Fruit fly (Drosophila melanogaster) whole organism, wandering third instar larva: ENCODE results near the gene mora.
A peak's percentile ranks its signal among the peaks of the same experiment; 100 is the strongest.

Experiments used
- CG32264 ChIP-seq: fragments of 200-800 bp; sonication (Bioruptor generic); optimal IDR thresholded peaks from 2 replicates; lab custom pipeline; 2016; ENCODE audit warnings: missing biosample characterization, missing genetic modification characterization
- CG9705 ChIP-seq: fragments of 200-800 bp; sonication (Bioruptor generic); optimal IDR thresholded peaks from 2 replicates; lab custom pipeline; 2018; ENCODE audit warnings: missing biosample characterization, mild to moderate bottlenecking, missing genetic modification characterization
- CrebA ChIP-seq: fragments of 200-800 bp; sonication (Bioruptor generic); optimal IDR thresholded peaks from 2 replicates; lab custom pipeline; 2016; ENCODE audit warnings: missing biosample characterization, mild to moderate bottlenecking, missing genetic modification characterization, borderline replicate concordance
- Dfd ChIP-seq: fragments of >200 bp; optimal IDR thresholded peaks from 2 replicates; lab custom pipeline; 2017; ENCODE audit warnings: missing biosample characterization, missing genetic modification characterization
- Dif ChIP-seq: fragments of 200-275, 200-300 bp; sonication (Bioruptor generic); optimal IDR thresholded peaks from 2 replicates; lab custom pipeline; 2018; ENCODE audit warnings: missing biosample characterization, missing genetic modification characterization; ENCODE audit not compliant: partially characterized antibody
- HLH106 ChIP-seq: fragments of 200-800 bp; optimal IDR thresholded peaks from 3 replicates; lab custom pipeline; 2019; ENCODE audit warnings: missing biosample characterization, mild to moderate bottlenecking, missing genetic modification characterization, moderate library complexity
- Hnf4 ChIP-seq: fragments of 200-800 bp; sonication (Bioruptor generic); optimal IDR thresholded peaks from 2 replicates; lab custom pipeline; 2016; ENCODE audit warnings: missing biosample characterization, mild to moderate bottlenecking, missing genetic modification characterization
- Hr78 ChIP-seq: fragments of >200 bp; optimal IDR thresholded peaks from 2 replicates; lab custom pipeline; 2017; ENCODE audit warnings: missing biosample characterization, missing genetic modification characterization
- Hr83 ChIP-seq: fragments of 200-300 bp; sonication (Bioruptor generic); optimal IDR thresholded peaks from 2 replicates; lab custom pipeline; 2016; ENCODE audit warnings: missing biosample characterization, mild to moderate bottlenecking, missing genetic modification characterization, moderate library complexity; ENCODE audit not compliant: poor library complexity, severe bottlenecking
- Jra ChIP-seq: sonication (Bioruptor generic); optimal IDR thresholded peaks from 2 replicates; lab custom pipeline; 2016; ENCODE audit warnings: missing biosample characterization, missing genetic modification characterization
- Mio ChIP-seq: sonication (Bioruptor generic); optimal IDR thresholded peaks from 2 replicates; lab custom pipeline; 2016; ENCODE audit warnings: missing biosample characterization, missing genetic modification characterization
- OdsH ChIP-seq: fragments of 200-800 bp; sonication (Bioruptor generic); optimal IDR thresholded peaks from 2 replicates; lab custom pipeline; 2016; ENCODE audit warnings: missing biosample characterization, mild to moderate bottlenecking, missing genetic modification characterization
- Rel ChIP-seq, 2 experiments: fragments of 200-800 bp; sonication (Bioruptor generic) in 1 of 2; optimal IDR thresholded peaks; 2 replicates in 1 of 2; 3 replicates in 1 of 2; lab custom pipeline; 2016 to 2019; ENCODE audit warnings: mild to moderate bottlenecking in 2 of 2, missing biosample characterization in 2 of 2, missing genetic modification characterization in 2 of 2, moderate library complexity in 1 of 2
- Sp1 ChIP-seq: fragments of 200-800 bp; sonication (Bioruptor generic); optimal IDR thresholded peaks from 3 replicates; lab custom pipeline; 2019; ENCODE audit warnings: missing biosample characterization, mild to moderate bottlenecking, missing genetic modification characterization, moderate library complexity
- Vsx2 ChIP-seq: fragments of 200-300, 225-300 bp; sonication (Bioruptor generic); optimal IDR thresholded peaks from 2 replicates; lab custom pipeline; 2018; ENCODE audit warnings: missing biosample characterization, missing genetic modification characterization; ENCODE audit not compliant: partially characterized antibody
- br ChIP-seq: fragments of 200-800 bp; sonication (Bioruptor generic); optimal IDR thresholded peaks from 2 replicates; lab custom pipeline; 2016; ENCODE audit warnings: missing biosample characterization, missing genetic modification characterization
- brk ChIP-seq: fragments of 200-800 bp; sonication (Bioruptor generic); optimal IDR thresholded peaks from 2 replicates; lab custom pipeline; 2016; ENCODE audit warnings: missing biosample characterization, mild to moderate bottlenecking, missing genetic modification characterization
- dl ChIP-seq, 2 experiments: fragments of 175-275, 200-275 bp in 1 of 2; fragments of 200-275 bp in 1 of 2; sonication (Bioruptor generic); optimal IDR thresholded peaks; lab custom pipeline; 2018; ENCODE audit warnings: mild to moderate bottlenecking in 2 of 2, missing biosample characterization in 2 of 2, missing genetic modification characterization in 2 of 2, moderate library complexity in 2 of 2; ENCODE audit not compliant: partially characterized antibody in 2 of 2, insufficient read depth in 1 of 2
- dmrt93B ChIP-seq: fragments of 200-800 bp; sonication (Bioruptor generic); optimal IDR thresholded peaks from 2 replicates; lab custom pipeline; 2018; ENCODE audit warnings: missing biosample characterization, mild to moderate bottlenecking, missing genetic modification characterization
- dsf ChIP-seq: sonication (Bioruptor generic); optimal IDR thresholded peaks from 2 replicates; lab custom pipeline; 2016; ENCODE audit warnings: missing biosample characterization, missing genetic modification characterization, borderline replicate concordance
- ey ChIP-seq: fragments of 200-800 bp; sonication (Bioruptor generic); optimal IDR thresholded peaks from 2 replicates; lab custom pipeline; 2016; ENCODE audit warnings: missing biosample characterization, missing genetic modification characterization
- foxo ChIP-seq, 2 experiments: fragments of 200-800 bp; sonication (Bioruptor generic); optimal IDR thresholded peaks; 2 replicates in 1 of 2; 3 replicates in 1 of 2; lab custom pipeline; 2016 to 2017; ENCODE audit warnings: missing biosample characterization in 2 of 2, missing genetic modification characterization in 2 of 2
- fru ChIP-seq: fragments of 200-800 bp; sonication (Bioruptor generic); optimal IDR thresholded peaks from 3 replicates; lab custom pipeline; 2016; ENCODE audit warnings: missing biosample characterization, mild to moderate bottlenecking, missing genetic modification characterization
- h ChIP-seq: fragments of 200-800 bp; sonication (Bioruptor generic); optimal IDR thresholded peaks from 3 replicates; lab custom pipeline; 2016; ENCODE audit warnings: missing biosample characterization, mild to moderate bottlenecking, missing genetic modification characterization
- jim ChIP-seq: fragments of 175-275, 200-325 bp; sonication (Bioruptor generic); optimal IDR thresholded peaks from 2 replicates; lab custom pipeline; 2016; ENCODE audit warnings: missing biosample characterization, mild to moderate bottlenecking, missing genetic modification characterization
- lola ChIP-seq: fragments of >200 bp; optimal IDR thresholded peaks from 2 replicates; lab custom pipeline; 2017; ENCODE audit warnings: missing biosample characterization, missing genetic modification characterization
- pan ChIP-seq: fragments of >200 bp; optimal IDR thresholded peaks from 2 replicates; lab custom pipeline; 2017
- psq ChIP-seq: fragments of 200-800 bp; sonication (Bioruptor generic); optimal IDR thresholded peaks from 3 replicates; lab custom pipeline; 2017; ENCODE audit warnings: missing biosample characterization, mild to moderate bottlenecking, missing genetic modification characterization, moderate library complexity
- rgr ChIP-seq: fragments of 200-800 bp; sonication (Bioruptor generic); optimal IDR thresholded peaks from 3 replicates; lab custom pipeline; 2016; ENCODE audit warnings: missing biosample characterization, mild to moderate bottlenecking, missing genetic modification characterization
- sage ChIP-seq: fragments of 200-800 bp; sonication (Bioruptor generic); optimal IDR thresholded peaks from 2 replicates; lab custom pipeline; 2016; ENCODE audit warnings: missing biosample characterization, mild to moderate bottlenecking, missing genetic modification characterization
- sv ChIP-seq: fragments of 200-800 bp; sonication (Bioruptor generic); optimal IDR thresholded peaks from 3 replicates; lab custom pipeline; 2016; ENCODE audit warnings: missing biosample characterization, missing genetic modification characterization
- tai ChIP-seq: sonication (Bioruptor generic); optimal IDR thresholded peaks from 2 replicates; lab custom pipeline; 2016; ENCODE audit warnings: missing biosample characterization, missing genetic modification characterization
- woc ChIP-seq: sonication (Bioruptor generic); optimal IDR thresholded peaks from 2 replicates; lab custom pipeline; 2016; ENCODE audit warnings: missing biosample characterization, mild to moderate bottlenecking, missing genetic modification characterization

Gene mora

dm6 chr3R:24141013-24141592 is 45.1 kb upstream of the mora start, which contains the start of gene Kal1 (continued):
- TF ChIP-seq CG32264 (GFP tag; lab: Kevin White, UChicago) = peak; percentile 84
- TF ChIP-seq woc (GFP tag; lab: Kevin White, UChicago) = peak; percentile 85
- peak in 1 of 2 experiments; percentile 50 for TF ChIP-seq dl (GFP tag; optimal IDR thresholded peaks at IDR 0.05; lab: Kevin White, UChicago; ENCODE audit: insufficient read depth in 1 of 2, partially characterized antibody in 2 of 2)
- TF ChIP-seq Mio (GFP tag; lab: Kevin White, UChicago) = peak; percentile 60
- no peak for TF ChIP-seq Hr83 (GFP tag; lab: Kevin White, UChicago)
- peak; percentile 91 for TF ChIP-seq CG9705 (GFP tag; lab: Kevin White, UChicago)

DNA sequence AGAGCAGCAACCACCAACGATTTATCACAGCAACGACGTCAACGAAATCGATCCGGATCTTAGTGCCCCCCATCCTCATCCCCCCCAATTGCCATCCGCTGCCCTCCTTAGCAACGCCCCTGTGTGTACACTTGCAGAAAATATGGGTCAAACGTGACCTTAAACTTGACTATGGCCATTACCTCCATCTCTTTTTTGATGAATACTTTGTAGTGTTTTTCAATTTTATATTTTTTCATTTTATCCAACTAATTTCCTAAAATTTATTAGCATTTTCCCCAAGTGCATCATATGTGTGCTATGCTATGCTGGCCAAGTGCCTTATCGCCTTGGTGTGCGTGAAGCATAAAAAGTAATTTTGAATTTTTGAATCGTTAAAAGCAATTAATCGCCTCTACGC is 43.2 kb upstream of the mora start:
- TF ChIP-seq Mio (GFP tag; lab: Kevin White, UChicago) = no peak
- TF ChIP-seq sv (GFP tag; lab: Kevin White, UChicago) = no peak
- peak; percentile 64 for TF ChIP-seq dmrt93B
- peak; percentile 13 to 90 for TF ChIP-seq foxo (GFP tag; optimal IDR thresholded peaks at IDR 0.05; lab: Kevin White, UChicago)
- peak; percentile 87 for TF ChIP-seq HLH106 (tag; lab: Kevin White, UChicago)
- peak; percentile 83 for TF ChIP-seq brk (GFP tag; lab: Kevin White, UChicago)
- peak; percentile 82 for TF ChIP-seq CG32264 (GFP tag; lab: Kevin White, UChicago)
- peak; percentile 87 for TF ChIP-seq br (GFP tag; lab: Kevin White, UChicago)
- no peak for TF ChIP-seq Rel (GFP tag; optimal IDR thresholded peaks at IDR 0.05; lab: Kevin White, UChicago)
- TF ChIP-seq Rel (tag; optimal IDR thresholded peaks at IDR 0.05; lab: Kevin White, UChicago) = peak; percentile 47
- TF ChIP-seq CG9705 (GFP tag; lab: Kevin White, UChicago) = peak; percentile 68
- peak; percentile 87 for TF ChIP-seq OdsH (GFP tag; lab: Kevin White, UChicago)
- peak; percentile 25 for TF ChIP-seq dsf (GFP tag; lab: Kevin White, UChicago)
- TF ChIP-seq psq (GFP tag; lab: Kevin White, UChicago) = peak; percentile 77
- TF ChIP-seq Dfd (GFP tag; lab: Kevin White, UChicago) = no peak
- peak; percentile 91 for TF ChIP-seq fru (GFP tag; lab: Kevin White, UChicago)
- TF ChIP-seq Jra = peak; percentile 80
- TF ChIP-seq Vsx2 = no peak
- no peak for TF ChIP-seq Dif (GFP tag; lab: Kevin White, UChicago)
- TF ChIP-seq Hr78 (GFP tag; lab: Kevin White, UChicago) = no peak
- TF ChIP-seq Hnf4 = peak; percentile 86
- peak; percentile 88 for TF ChIP-seq Sp1 (GFP tag; lab: Kevin White, UChicago)
- TF ChIP-seq woc (GFP tag; lab: Kevin White, UChicago) = peak; percentile 71
- TF ChIP-seq pan (lab: Kevin White, UChicago) = no peak
- TF ChIP-seq ey = peak; percentile 86
- TF ChIP-seq sage (GFP tag; lab: Kevin White, UChicago) = peak; percentile 76
- peak; percentile 89 for TF ChIP-seq rgr (GFP tag; lab: Kevin White, UChicago)
- TF ChIP-seq Hr83 (GFP tag; lab: Kevin White, UChicago) = peak; percentile 5
- TF ChIP-seq h (GFP tag; lab: Kevin White, UChicago) = peak; percentile 93
- no peak for TF ChIP-seq jim (GFP tag; lab: Kevin White, UChicago)
- no peak for TF ChIP-seq tai (GFP tag; lab: Kevin White, UChicago)
- no peak for TF ChIP-seq lola

- no peak for TF ChIP-seq foxo (GFP tag; optimal IDR thresholded peaks at IDR 0.05; lab: Kevin White, UChicago)
- TF ChIP-seq CrebA (GFP tag; lab: Kevin White, UChicago) = no peak
- no peak for TF ChIP-seq sage (GFP tag; lab: Kevin White, UChicago)
- TF ChIP-seq, all 38 proteins: peak for 0
These were observed 42.8 kb upstream of the mora start for dm6 chr3R:24143372-24143771.
